Worm (Caenorhabditis elegans) whole organism, young adult: ENCODE data around the gene oac-37.
A peak's percentile ranks its signal among the peaks of the same experiment; 100 is the strongest.

Experiments
- B0336.3 ChIP-seq: fragments of 200-800 bp; sonication (Bioruptor generic); IDR thresholded peaks from 2 replicates; pipeline ENCODE4 v1.3.6; 2022; ENCODE audit warnings: missing genetic modification characterization, missing compliant biosample characterization
- C17E4.6 ChIP-seq: fragments of 200-800 bp; sonication (Bioruptor generic); IDR thresholded peaks from 2 replicates; pipeline ENCODE4 v1.3.6; 2022; ENCODE audit warnings: missing genetic modification reagents, missing genetic modification characterization, missing compliant biosample characterization
- D2030.7 ChIP-seq: fragments of 200-800 bp; sonication (Bioruptor generic); IDR thresholded peaks from 2 replicates; pipeline ENCODE4 v1.3.6; 2022; ENCODE audit warnings: missing genetic modification reagents, missing genetic modification characterization, missing compliant biosample characterization
- F33H1.4 ChIP-seq: fragments of 200-800 bp; sonication (Bioruptor generic); IDR thresholded peaks from 2 replicates; pipeline ENCODE4 v1.3.6; 2022; ENCODE audit warnings: missing genetic modification reagents, missing genetic modification characterization, missing compliant biosample characterization
- F37B4.10 ChIP-seq: fragments of 200-800 bp; sonication (Bioruptor generic); IDR thresholded peaks from 2 replicates; pipeline ENCODE4 v1.3.6; 2022; ENCODE audit warnings: missing genetic modification characterization, missing compliant biosample characterization
- F49E8.2 ChIP-seq: sonication (generic microtip); optimal IDR thresholded peaks from 3 replicates; lab custom pipeline; 2017; ENCODE audit warnings: missing genetic modification characterization, mild to moderate bottlenecking, missing compliant biosample characterization, antibody characterized with exemption, moderate library complexity; ENCODE audit not compliant: insufficient read depth
- K12H6.12 ChIP-seq: fragments of 200-800 bp; sonication (Bioruptor generic); optimal IDR thresholded peaks from 2 replicates; lab custom pipeline; 2018; ENCODE audit warnings: mild to moderate bottlenecking, missing genetic modification characterization, missing compliant biosample characterization
- Y53F4B.3 ChIP-seq: fragments of 200-800 bp; sonication (Bioruptor generic); IDR thresholded peaks from 2 replicates; pipeline ENCODE4 v1.3.6; 2022; ENCODE audit warnings: missing genetic modification reagents, missing genetic modification characterization, missing compliant biosample characterization
- Y53G8AR.9 ChIP-seq: fragments of 200-800 bp; sonication (Bioruptor generic); conservative IDR thresholded peaks from 2 replicates; pipeline ENCODE4 v1.3.6; 2022; ENCODE audit warnings: missing genetic modification reagents, missing genetic modification characterization, missing compliant biosample characterization
- Y79H2A.3 ChIP-seq: fragments of 200-800 bp; sonication (Bioruptor generic); conservative IDR thresholded peaks from 2 replicates; pipeline ENCODE4 v1.3.6; 2022; ENCODE audit warnings: missing genetic modification reagents, missing genetic modification characterization, missing compliant biosample characterization
- attf-6 ChIP-seq: fragments of 200-800 bp; sonication (Bioruptor generic); IDR thresholded peaks from 2 replicates; pipeline ENCODE4 v1.3.6; 2022; ENCODE audit warnings: missing genetic modification reagents, missing genetic modification characterization, missing compliant biosample characterization
- bed-1 ChIP-seq: fragments of 200-800 bp; sonication (Bioruptor generic); IDR thresholded peaks from 2 replicates; pipeline ENCODE4 v1.3.6; 2022; ENCODE audit warnings: missing genetic modification reagents, missing genetic modification characterization, missing compliant biosample characterization
- cebp-1 ChIP-seq, 2 experiments: fragments of 200-800 bp in 1 of 2; sonication (Bioruptor generic) in 1 of 2; sonication (generic microtip) in 1 of 2; IDR thresholded peaks in 1 of 2; optimal IDR thresholded peaks in 1 of 2; 2 replicates each; pipeline versions ENCODE4 v1.3.6 to Lab custom; 2017 to 2022; ENCODE audit warnings: missing compliant biosample characterization in 2 of 2, missing genetic modification characterization in 2 of 2, mild to moderate bottlenecking in 1 of 2, missing genetic modification reagents in 1 of 2, moderate library complexity in 1 of 2
- cebp-2 ChIP-seq: fragments of 200-800 bp; sonication (Bioruptor generic); IDR thresholded peaks from 2 replicates; pipeline ENCODE4 v1.3.6; 2022; ENCODE audit warnings: missing genetic modification characterization, missing compliant biosample characterization
- dpl-1 ChIP-seq: fragments of 150-350 bp; optimal IDR thresholded peaks from 2 replicates; lab custom pipeline; 2014; ENCODE audit warnings: missing biosample characterization, missing genetic modification reagents, missing genetic modification characterization
- hlh-12 ChIP-seq: sonication (generic microtip); optimal IDR thresholded peaks from 2 replicates; lab custom pipeline; 2016; ENCODE audit warnings: missing genetic modification characterization, missing compliant biosample characterization
- hrde-1 ChIP-seq: sonication (generic microtip); optimal IDR thresholded peaks from 2 replicates; lab custom pipeline; 2016; ENCODE audit warnings: missing genetic modification characterization, mild to moderate bottlenecking, missing compliant biosample characterization, moderate library complexity, missing genotype, missing genetic modification reagents, borderline replicate concordance
- lag-1 ChIP-seq: fragments of 200-800 bp; sonication (Bioruptor generic); IDR thresholded peaks from 2 replicates; pipeline ENCODE4 v1.3.6; 2022; ENCODE audit warnings: missing genetic modification reagents, missing genetic modification characterization, missing compliant biosample characterization
- let-607 ChIP-seq, 2 experiments: fragments of 200-800 bp in 1 of 2; sonication (Bioruptor generic) in 1 of 2; sonication (generic microtip) in 1 of 2; optimal IDR thresholded peaks; 2 replicates each; lab custom pipeline; 2016 to 2018; ENCODE audit warnings: mild to moderate bottlenecking in 2 of 2, missing compliant biosample characterization in 2 of 2, missing genetic modification characterization in 2 of 2, moderate library complexity in 2 of 2, missing genotype in 1 of 2
- madf-6 ChIP-seq: fragments of 200-800 bp; sonication (Bioruptor generic); IDR thresholded peaks from 2 replicates; pipeline ENCODE4 v1.3.6; 2022; ENCODE audit warnings: missing genetic modification reagents, missing genetic modification characterization, missing compliant biosample characterization
- mxl-1 ChIP-seq: sonication (generic microtip); optimal IDR thresholded peaks from 2 replicates; lab custom pipeline; 2016; ENCODE audit warnings: missing genetic modification characterization, missing compliant biosample characterization
- nhr-27 ChIP-seq: fragments of 200-800 bp; sonication (Bioruptor generic); optimal IDR thresholded peaks from 2 replicates; lab custom pipeline; 2018; ENCODE audit warnings: mild to moderate bottlenecking, missing genetic modification characterization, moderate library complexity, missing compliant biosample characterization
- nhr-90 ChIP-seq: sonication (generic microtip); optimal IDR thresholded peaks from 2 replicates; lab custom pipeline; 2016; ENCODE audit warnings: missing genotype, mild to moderate bottlenecking, missing genetic modification characterization, missing compliant biosample characterization
- pbrm-1 ChIP-seq: fragments of 200-800 bp; sonication (Bioruptor generic); IDR thresholded peaks from 2 replicates; pipeline ENCODE4 v1.3.6; 2022; ENCODE audit warnings: missing genetic modification reagents, missing genetic modification characterization, missing compliant biosample characterization
- snpc-1.3 ChIP-seq: sonication (generic microtip); optimal IDR thresholded peaks from 2 replicates; lab custom pipeline; 2017; ENCODE audit warnings: missing genetic modification characterization, mild to moderate bottlenecking, missing compliant biosample characterization, antibody characterized with exemption, moderate library complexity, missing genotype, missing genetic modification reagents; ENCODE audit not compliant: insufficient read depth
- snpc-4 ChIP-seq, 5 experiments: fragments of 150-350 bp in 1 of 5; sonication (generic microtip) in 4 of 5; optimal IDR thresholded peaks; 2 replicates each; lab custom pipeline; 2014 to 2018; ENCODE audit warnings: missing genetic modification characterization in 5 of 5, missing biosample characterization in 3 of 5, antibody characterized with exemption in 2 of 5, mild to moderate bottlenecking in 2 of 5, missing compliant biosample characterization in 2 of 5, missing genotype in 2 of 5, moderate library complexity in 2 of 5, missing genetic modification reagents in 1 of 5
- sptf-2 ChIP-seq: fragments of 200-800 bp; sonication (Bioruptor generic); optimal IDR thresholded peaks from 2 replicates; lab custom pipeline; 2018; ENCODE audit warnings: mild to moderate bottlenecking, missing genetic modification characterization, missing compliant biosample characterization
- tbp1 ChIP-seq: fragments of 200-800 bp; sonication (Bioruptor generic); optimal IDR thresholded peaks from 2 replicates; lab custom pipeline; 2018; ENCODE audit warnings: mild to moderate bottlenecking, missing genetic modification characterization, missing compliant biosample characterization
- tbx-9 ChIP-seq: sonication (generic microtip); optimal IDR thresholded peaks from 2 replicates; lab custom pipeline; 2016; ENCODE audit warnings: borderline replicate concordance, missing genetic modification characterization, inconsistent platforms, missing compliant biosample characterization

The oac-37 gene

DNA sequence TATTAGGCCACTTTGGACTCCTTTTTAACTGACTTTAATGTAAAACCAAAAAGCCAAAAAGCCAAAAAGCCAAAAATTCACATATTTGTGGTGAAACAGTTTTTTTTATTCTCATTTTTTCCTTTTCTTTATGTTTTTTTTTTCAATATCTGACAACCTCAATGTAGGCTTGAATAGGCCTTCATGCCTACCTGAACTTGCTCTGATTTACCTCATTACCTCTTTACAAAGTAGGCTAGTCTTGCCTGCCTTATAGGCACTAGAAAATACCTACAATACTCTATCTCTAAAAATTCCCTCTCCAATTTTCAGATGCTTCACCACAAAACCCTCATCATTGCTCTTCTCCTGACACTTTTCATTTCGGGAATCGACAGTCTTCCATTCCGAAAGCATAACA is 39.4 kb upstream of the oac-37 start, which contains the start of gene ins-34:
Gene ins-34 (plus strand): TSS at position 301 of the 400 bp plus-strand sequence.
- TF ChIP-seq Y53F4B.3 (GFP tag; lab: Robert Waterston, UW): no peak
- no peak for TF ChIP-seq B0336.3
- no peak for TF ChIP-seq C17E4.6
- TF ChIP-seq sptf-2 (GFP tag; lab: Kevin White, UChicago): no peak
- no peak for TF ChIP-seq tbx-9 (tag; lab: Kevin White, UChicago)
- TF ChIP-seq bed-1 (GFP tag; lab: Robert Waterston, UW): no peak
- no peak for TF ChIP-seq nhr-90 (tag; lab: Kevin White, UChicago)

DNA sequence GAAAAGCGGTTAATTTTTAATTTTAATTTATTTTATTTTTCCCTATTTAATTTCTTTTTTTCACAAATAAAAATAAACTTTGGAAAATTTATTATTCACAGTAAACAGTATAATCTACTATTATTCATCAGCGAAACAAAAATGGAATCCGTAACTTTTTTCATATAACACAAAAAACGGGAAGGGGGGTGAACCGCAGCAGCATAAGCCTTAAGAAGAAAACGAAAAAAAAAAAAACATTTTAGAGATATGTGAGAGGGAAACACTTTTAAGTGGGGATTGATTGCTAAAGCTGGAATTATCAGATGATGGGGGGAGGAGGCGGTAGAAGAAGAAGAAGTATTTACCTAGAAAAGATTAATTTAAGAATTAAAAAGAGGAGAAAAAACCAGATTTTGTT is 38.0 kb upstream of the oac-37 start:
- TF ChIP-seq lag-1 (no peak), F49E8.2 (tag; lab: Kevin White, UChicago) (no peak), K12H6.12 (tag; lab: Kevin White, UChicago) (no peak), pbrm-1 (GFP tag; lab: Robert Waterston, UW) (no peak), hrde-1 (tag; lab: Kevin White, UChicago) (peak; percentile 18), let-607 (tag; optimal IDR thresholded peaks at IDR 0.05; lab: Kevin White, UChicago) (no peak), Y53G8AR.9 (no peak), snpc-4 (GFP tag; optimal IDR thresholded peaks at IDR 0.05; lab: Kevin White, UChicago) (peak; percentile 56), snpc-4 (tag; optimal IDR thresholded peaks at IDR 0.05; lab: Kevin White, UChicago) (peak in 2 of 4 experiments; percentile 53 to 84), mxl-1 (tag; lab: Kevin White, UChicago) (no peak), attf-6 (peak; percentile 75)
- TF ChIP-seq, all 124 proteins: peak for 3

DNA sequence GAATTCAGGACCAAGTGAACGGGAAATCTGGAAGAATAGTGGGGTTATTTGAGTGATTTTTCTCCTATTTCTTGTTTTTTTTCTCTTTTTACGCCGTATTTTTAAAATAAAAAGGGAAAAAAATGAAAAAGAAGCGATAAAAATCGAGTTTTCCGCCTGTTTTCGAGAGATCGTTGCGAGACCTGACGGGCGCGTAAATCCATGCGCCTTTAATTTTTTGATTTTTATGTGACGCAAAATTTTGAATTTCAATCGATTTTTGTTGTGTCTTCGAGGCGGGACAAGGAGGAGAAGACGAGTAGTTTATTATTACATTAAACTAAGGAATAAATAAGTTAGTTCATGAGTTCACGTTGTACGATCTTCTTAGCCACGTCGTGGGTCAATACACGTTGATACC is 32.1 kb upstream of the oac-37 start:
- TF ChIP-seq cebp-2 (GFP tag; lab: Robert Waterston, UW): 0 out of 2 replicates have a peak, but pooled peaks have one; percentile 25
- no peak for TF ChIP-seq D2030.7 (GFP tag; lab: Robert Waterston, UW)
- TF ChIP-seq F33H1.4 (GFP tag; lab: Robert Waterston, UW): peak; percentile 44; the same call in 1 of the 2 replicates
- TF ChIP-seq snpc-1.3 (tag; lab: Kevin White, UChicago): peak; percentile 51
- peak; percentile 57; the same call in 1 of the 2 replicates for TF ChIP-seq attf-6
- TF ChIP-seq nhr-27 (tag; lab: Kevin White, UChicago): no peak
- TF ChIP-seq madf-6: 0 out of 2 replicates have a peak, but pooled peaks have one; percentile 17
- TF ChIP-seq tbp1: peak; percentile 27
- TF ChIP-seq hlh-12 (tag; lab: Kevin White, UChicago): no peak
- no peak for TF ChIP-seq cebp-1 (GFP tag; IDR thresholded peaks at IDR 0.05; lab: Robert Waterston, UW)
- TF ChIP-seq cebp-1 (tag; optimal IDR thresholded peaks at IDR 0.05; lab: Kevin White, UChicago): no peak
- no peak for TF ChIP-seq snpc-4 (GFP tag; optimal IDR thresholded peaks at IDR 0.05; lab: Kevin White, UChicago)
- TF ChIP-seq snpc-4 (tag; optimal IDR thresholded peaks at IDR 0.05; lab: Kevin White, UChicago): peak; percentile 22 to 90 (median 37)
- TF ChIP-seq, all 124 proteins: peak for 7

DNA sequence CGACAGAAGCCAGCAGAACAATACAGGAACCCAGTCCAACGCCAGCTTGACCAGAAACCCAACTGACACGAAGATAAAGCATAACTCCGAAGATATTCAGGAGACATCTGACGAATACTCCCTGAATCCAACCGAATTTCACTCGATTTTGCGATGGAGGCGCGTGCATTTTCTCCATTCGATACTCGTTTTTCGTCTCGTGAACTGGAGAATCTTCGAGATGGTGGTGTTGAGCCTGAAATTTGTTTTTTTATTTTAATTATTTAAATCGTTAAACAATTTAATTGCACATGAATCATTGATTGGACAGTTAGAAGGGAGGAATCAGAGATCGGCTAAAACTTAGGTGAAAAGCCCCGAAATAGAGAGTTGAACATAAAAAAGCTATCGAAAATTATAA is 31.3 kb upstream of the oac-37 start:
- TF ChIP-seq F37B4.10 (GFP tag; lab: Robert Waterston, UW) (no peak), snpc-4 (GFP tag; optimal IDR thresholded peaks at IDR 0.05; lab: Kevin White, UChicago) (peak; percentile 5), snpc-4 (tag; optimal IDR thresholded peaks at IDR 0.05; lab: Kevin White, UChicago) (peak in 1 of 4 experiments; percentile 60), tbp1 (peak; percentile 24), Y79H2A.3 (GFP tag; lab: Robert Waterston, UW) (no peak), dpl-1 (GFP tag; lab: Kevin White, UChicago) (no peak), tbx-9 (tag; lab: Kevin White, UChicago) (no peak), madf-6 (peak; percentile 25; the same call in 1 of the 2 replicates), attf-6 (peak; percentile 79)
- TF ChIP-seq, all 124 proteins: peak for 4
